Fruit fly (Drosophila melanogaster) whole organism, adult: ENCODE measurements around the gene CG43248.

Experiments
- CG11617 ChIP-seq: fragments of 200-800 bp; sonication (Bioruptor generic); optimal IDR thresholded peaks from 2 replicates; lab custom pipeline; 2017; ENCODE audit warnings: mild to moderate bottlenecking, missing biosample characterization, missing genetic modification reagents, missing genetic modification characterization
- CG12768 ChIP-seq: fragments of 200-800 bp; sonication (Bioruptor generic); optimal IDR thresholded peaks from 2 replicates; lab custom pipeline; 2017; ENCODE audit warnings: missing biosample characterization, missing genetic modification characterization, mild to moderate bottlenecking, moderate library complexity, missing genetic modification reagents
- CG14711 ChIP-seq: fragments of 200-800 bp; sonication (Bioruptor generic); optimal IDR thresholded peaks from 2 replicates; lab custom pipeline; 2018; ENCODE audit warnings: missing biosample characterization, mild to moderate bottlenecking, missing genetic modification characterization, moderate library complexity
- CG1620 ChIP-seq: fragments of 200-800 bp; sonication (Bioruptor generic); optimal IDR thresholded peaks from 2 replicates; lab custom pipeline; 2016; ENCODE audit warnings: missing biosample characterization, missing genetic modification characterization
- CG33017 ChIP-seq: fragments of 200-800 bp; sonication (Bioruptor generic); optimal IDR thresholded peaks from 2 replicates; lab custom pipeline; 2018; ENCODE audit warnings: missing biosample characterization, mild to moderate bottlenecking, missing genetic modification characterization, moderate library complexity
- CG5204 ChIP-seq: fragments of 200-800 bp; sonication (Bioruptor generic); optimal IDR thresholded peaks from 2 replicates; lab custom pipeline; 2016; ENCODE audit warnings: missing biosample characterization, missing genetic modification characterization
- CG7045 ChIP-seq: fragments of 200-800 bp; sonication (Bioruptor generic); optimal IDR thresholded peaks from 2 replicates; lab custom pipeline; 2017; ENCODE audit warnings: missing biosample characterization, mild to moderate bottlenecking, missing genetic modification characterization
- CG7101 ChIP-seq: fragments of 200-800 bp; sonication (Bioruptor generic); optimal IDR thresholded peaks from 2 replicates; lab custom pipeline; 2018; ENCODE audit warnings: missing biosample characterization, mild to moderate bottlenecking, missing genetic modification characterization, moderate library complexity
- Clk ChIP-seq: fragments of 200-800 bp; sonication (Bioruptor generic); optimal IDR thresholded peaks from 2 replicates; lab custom pipeline; 2017; ENCODE audit warnings: missing biosample characterization, missing genetic modification characterization
- Crg-1 ChIP-seq: fragments of 200-800 bp; sonication (Bioruptor generic); optimal IDR thresholded peaks from 2 replicates; lab custom pipeline; 2016; ENCODE audit warnings: missing biosample characterization, missing genetic modification characterization
- Hr96 ChIP-seq: fragments of 200-800 bp; sonication (Bioruptor generic); optimal IDR thresholded peaks from 2 replicates; lab custom pipeline; 2016; ENCODE audit warnings: missing biosample characterization, missing genetic modification characterization
- Mnt ChIP-seq: fragments of 200-800 bp; sonication (Bioruptor generic); optimal IDR thresholded peaks from 2 replicates; lab custom pipeline; 2016; ENCODE audit warnings: missing biosample characterization, mild to moderate bottlenecking, missing genetic modification characterization
- bab1 ChIP-seq: fragments of 200-800 bp; sonication (Bioruptor generic); optimal IDR thresholded peaks from 3 replicates; lab custom pipeline; 2019; ENCODE audit warnings: missing biosample characterization, mild to moderate bottlenecking, missing genetic modification characterization, moderate library complexity
- cic ChIP-seq: fragments of 200-800 bp; sonication (Bioruptor generic); optimal IDR thresholded peaks from 2 replicates; lab custom pipeline; 2017; ENCODE audit warnings: missing biosample characterization, mild to moderate bottlenecking, missing genetic modification characterization, moderate library complexity
- cnc ChIP-seq, 2 experiments: fragments of >200 bp; optimal IDR thresholded peaks; 2 replicates each; lab custom pipeline; 2017
- kay ChIP-seq: fragments of 200-800 bp; sonication (Bioruptor generic); peaks from one replicate; lab custom pipeline; 2016; ENCODE audit warnings: missing biosample characterization, missing genetic modification characterization, borderline replicate concordance
- ovo ChIP-seq: fragments of 200-800 bp; sonication (Bioruptor generic); optimal IDR thresholded peaks from 2 replicates; lab custom pipeline; 2016; ENCODE audit warnings: missing biosample characterization, missing genetic modification characterization
- pad ChIP-seq: fragments of 200-800 bp; sonication (Bioruptor generic); optimal IDR thresholded peaks from 3 replicates; lab custom pipeline; 2017; ENCODE audit warnings: missing biosample characterization, missing genetic modification characterization, mild to moderate bottlenecking, moderate library complexity, missing genetic modification reagents
- tj ChIP-seq: fragments of 200-800 bp; sonication (Bioruptor generic); optimal IDR thresholded peaks from 3 replicates; lab custom pipeline; 2017; ENCODE audit warnings: missing biosample characterization, mild to moderate bottlenecking, missing genetic modification characterization, moderate library complexity
- toe ChIP-seq: fragments of 200-800 bp; sonication (Bioruptor generic); optimal IDR thresholded peaks from 2 replicates; lab custom pipeline; 2016; ENCODE audit warnings: missing biosample characterization, missing genetic modification characterization

CG43248 gene

DNA sequence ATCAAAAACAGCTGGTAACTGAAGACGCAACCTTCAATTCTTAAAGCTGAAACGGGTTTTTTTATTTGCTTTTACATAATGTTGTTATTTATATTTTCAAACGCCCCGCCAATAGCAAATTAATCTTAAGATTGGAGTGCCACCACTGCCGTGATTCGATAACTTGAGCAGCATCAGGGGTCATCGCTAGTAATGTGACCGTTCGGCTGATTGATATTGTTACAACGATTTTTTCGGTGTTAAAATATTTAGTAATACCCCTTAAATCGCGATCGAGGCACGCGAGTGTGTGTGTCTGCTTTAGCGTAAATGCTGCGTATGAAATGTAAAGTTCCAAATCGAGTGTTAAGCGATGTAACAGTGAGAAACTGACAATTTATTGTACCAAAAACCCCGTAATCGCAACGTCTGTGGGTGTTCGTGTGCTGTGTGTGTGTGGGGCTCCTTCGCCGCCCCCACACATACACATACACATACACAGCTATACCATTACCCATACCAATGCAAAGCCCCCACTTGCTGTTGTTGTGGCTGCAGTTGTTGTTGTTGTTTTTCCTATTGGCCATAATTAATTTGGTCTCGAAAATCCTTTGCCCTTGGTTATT is 34.7 kb upstream of the CG43248 start, which contains the start of gene dop:
dop (plus strand) TSS at position 185 of the 605 bp plus-strand sequence.
- TF ChIP-seq CG7045: no peak
- no peak for TF ChIP-seq CG33017
- no peak for TF ChIP-seq CG11617 (GFP tag; lab: Kevin White, UChicago)
- TF ChIP-seq cic (GFP tag; lab: Kevin White, UChicago): no peak
- no peak for TF ChIP-seq CG12768 (GFP tag; lab: Kevin White, UChicago)
- TF ChIP-seq pad (GFP tag; lab: Kevin White, UChicago): peak; percentile 52
- peak; percentile 6 for TF ChIP-seq Mnt
- peak; percentile 69 for TF ChIP-seq toe
- TF ChIP-seq ovo: no peak
- TF ChIP-seq bab1 (GFP tag; lab: Kevin White, UChicago): peak; percentile 26
- TF ChIP-seq kay (GFP tag; lab: Kevin White, UChicago): peak; percentile 13
- TF ChIP-seq cnc (optimal IDR thresholded peaks at IDR 0.05; lab: Kevin White, UChicago): no peak
- peak; percentile 53 for TF ChIP-seq Hr96 (GFP tag; lab: Kevin White, UChicago)
- TF ChIP-seq CG1620 (GFP tag; lab: Kevin White, UChicago): no peak
- TF ChIP-seq Crg-1 (GFP tag; lab: Kevin White, UChicago): peak; percentile 48
- no peak for TF ChIP-seq CG5204 (GFP tag; lab: Kevin White, UChicago)
- no peak for TF ChIP-seq Clk (GFP tag; lab: Kevin White, UChicago)
- peak; percentile 9 for TF ChIP-seq CG14711
- TF ChIP-seq tj (GFP tag; lab: Kevin White, UChicago): no peak
- no peak for TF ChIP-seq CG7101 (tag; lab: Kevin White, UChicago)

DNA sequence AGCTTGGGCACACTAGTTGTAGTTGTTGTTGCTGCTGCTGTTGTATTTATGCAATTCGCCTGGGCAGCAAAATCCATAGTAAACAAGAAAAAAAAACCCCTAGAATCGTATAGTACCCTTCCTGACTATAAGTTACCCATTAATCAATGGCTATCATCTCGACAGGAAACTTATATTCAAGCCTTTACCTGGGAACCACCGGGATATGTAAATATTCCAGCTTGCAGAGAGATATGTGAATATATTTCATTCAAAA is 32.5 kb upstream of the CG43248 start:
- TF ChIP-seq CG7045 (no peak), CG1620 (GFP tag; lab: Kevin White, UChicago) (no peak), toe (no peak), tj (GFP tag; lab: Kevin White, UChicago) (peak; percentile 56), ovo (no peak), cic (GFP tag; lab: Kevin White, UChicago) (no peak), kay (GFP tag; lab: Kevin White, UChicago) (no peak), Hr96 (GFP tag; lab: Kevin White, UChicago) (no peak)

DNA sequence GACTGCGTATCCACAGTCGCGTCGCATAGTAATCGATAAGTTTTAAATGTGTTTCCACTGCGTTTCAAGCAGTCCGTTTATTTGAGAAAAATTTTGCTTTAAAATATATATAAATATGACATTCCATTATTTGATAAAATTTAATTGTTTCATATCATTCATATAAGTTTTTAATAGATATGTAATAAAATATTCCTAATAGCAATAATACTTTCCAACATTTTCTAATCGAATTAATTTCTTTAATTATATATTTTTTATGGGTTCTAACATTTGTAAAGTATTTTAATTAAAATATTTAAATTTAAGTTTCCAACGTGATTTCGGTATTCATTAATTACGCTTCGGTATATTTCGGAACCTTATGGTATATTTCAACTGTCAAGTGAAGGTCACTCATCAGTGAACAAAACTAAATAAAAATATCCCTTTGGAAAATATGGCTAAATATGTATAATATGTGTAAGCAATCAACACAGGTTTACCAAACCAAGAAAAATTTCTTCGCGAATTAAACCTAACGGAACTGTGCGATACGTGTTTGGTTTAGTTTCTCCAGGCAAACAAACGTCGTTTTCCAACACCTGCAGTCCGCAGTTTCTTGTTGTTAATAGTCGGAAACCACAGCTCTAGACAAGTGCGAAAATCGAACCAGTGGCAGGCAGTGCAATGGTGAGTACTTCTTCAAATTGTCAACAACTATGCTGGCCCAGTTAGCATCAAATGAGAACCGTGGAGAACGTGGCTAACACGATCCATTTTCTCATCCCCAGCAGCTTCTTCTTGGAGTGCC is 32.0 kb upstream of the CG43248 start, which contains the start of the genes CG7739 and SCCRO:
CG7739 (minus strand) TSS at position 8 of the 793 bp plus-strand sequence.
SCCRO (plus strand) TSS at position 370 of the 793 bp plus-strand sequence.
- TF ChIP-seq CG5204 (GFP tag; lab: Kevin White, UChicago) (no peak), toe (no peak), Clk (GFP tag; lab: Kevin White, UChicago) (no peak), Mnt (peak; percentile 16), ovo (peak; percentile 39), bab1 (GFP tag; lab: Kevin White, UChicago) (peak; percentile 45), CG33017 (peak; percentile 60), CG7101 (tag; lab: Kevin White, UChicago) (peak; percentile 75), kay (GFP tag; lab: Kevin White, UChicago) (peak; percentile 94), Crg-1 (GFP tag; lab: Kevin White, UChicago) (peak; percentile 3), CG14711 (peak; percentile 63), cnc (optimal IDR thresholded peaks at IDR 0.05; lab: Kevin White, UChicago) (no peak), pad (GFP tag; lab: Kevin White, UChicago) (peak; percentile 6), Hr96 (GFP tag; lab: Kevin White, UChicago) (no peak), CG7045 (peak; percentile 39), CG12768 (GFP tag; lab: Kevin White, UChicago) (no peak), CG1620 (GFP tag; lab: Kevin White, UChicago) (peak; percentile 65), CG11617 (GFP tag; lab: Kevin White, UChicago) (peak; percentile 46), tj (GFP tag; lab: Kevin White, UChicago) (no peak), cic (GFP tag; lab: Kevin White, UChicago) (no peak)

DNA sequence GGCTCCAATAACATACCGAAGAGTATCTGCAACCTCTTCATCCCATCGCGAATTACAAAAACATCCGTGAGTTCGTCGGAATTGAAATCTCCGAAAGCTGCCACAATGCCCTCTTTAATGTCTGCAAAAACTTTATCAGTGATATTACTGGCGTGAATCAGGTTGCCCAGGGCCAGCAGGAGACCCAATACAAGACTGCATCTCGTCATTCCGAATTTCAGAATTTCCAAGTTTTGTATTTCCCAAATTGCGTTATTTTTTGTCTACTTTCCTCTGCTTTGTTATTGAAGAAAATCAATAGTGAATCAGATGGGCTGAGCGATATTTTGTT is 31.4 kb upstream of the CG43248 start:
- TF ChIP-seq CG12768 (GFP tag; lab: Kevin White, UChicago) (no peak), bab1 (GFP tag; lab: Kevin White, UChicago) (no peak), cic (GFP tag; lab: Kevin White, UChicago) (no peak), CG11617 (GFP tag; lab: Kevin White, UChicago) (no peak), CG33017 (no peak), CG1620 (GFP tag; lab: Kevin White, UChicago) (no peak), ovo (no peak), CG7101 (tag; lab: Kevin White, UChicago) (no peak), Crg-1 (GFP tag; lab: Kevin White, UChicago) (no peak), Clk (GFP tag; lab: Kevin White, UChicago) (no peak), CG14711 (no peak), toe (no peak), cnc (optimal IDR thresholded peaks at IDR 0.05; lab: Kevin White, UChicago) (no peak), Hr96 (GFP tag; lab: Kevin White, UChicago) (no peak)

DNA sequence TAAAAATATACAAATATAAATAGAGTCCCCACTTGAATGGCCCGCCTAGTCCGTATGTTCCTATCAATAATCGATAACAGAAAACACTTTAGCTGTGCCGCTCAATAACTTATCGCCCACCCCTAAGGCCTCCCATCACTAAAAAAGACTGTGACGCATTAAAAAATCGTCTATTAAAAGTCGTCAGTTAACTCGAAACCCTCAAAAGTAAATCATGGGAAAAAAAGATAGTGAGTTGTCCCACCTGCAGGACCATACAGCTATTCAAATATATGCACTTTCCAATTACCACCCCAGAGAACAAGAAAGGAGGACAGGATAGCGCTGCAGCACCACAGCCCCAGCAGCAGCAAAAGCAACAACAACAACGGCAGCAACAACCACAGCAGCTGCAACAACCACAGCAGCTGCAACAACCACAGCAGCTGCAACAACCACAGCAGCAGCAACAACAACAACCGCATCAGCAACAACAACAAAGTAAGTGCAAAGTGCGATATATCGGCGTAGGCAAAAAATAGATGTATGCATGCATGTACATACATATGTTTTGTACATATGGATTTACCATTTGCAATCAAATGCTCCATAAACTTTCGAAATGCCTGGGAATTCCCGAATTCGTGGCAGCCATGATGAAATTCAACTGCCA is 22.8 kb upstream of the CG43248 start, which contains the start of gene AGO2:
AGO2 (plus strand) TSS at position 121 of the 652 bp plus-strand sequence.
- peak; percentile 86 for TF ChIP-seq tj (GFP tag; lab: Kevin White, UChicago)
- peak; percentile 14 for TF ChIP-seq CG11617 (GFP tag; lab: Kevin White, UChicago)
- TF ChIP-seq CG14711: peak; percentile 65
- peak; percentile 59 for TF ChIP-seq CG33017
- TF ChIP-seq CG5204 (GFP tag; lab: Kevin White, UChicago): no peak
- no peak for TF ChIP-seq cnc (optimal IDR thresholded peaks at IDR 0.05; lab: Kevin White, UChicago)
- TF ChIP-seq Crg-1 (GFP tag; lab: Kevin White, UChicago): no peak
- TF ChIP-seq pad (GFP tag; lab: Kevin White, UChicago): peak; percentile 94
- no peak for TF ChIP-seq ovo
- TF ChIP-seq CG7101 (tag; lab: Kevin White, UChicago): peak; percentile 45
- TF ChIP-seq CG7045: peak; percentile 27
- TF ChIP-seq toe: no peak
- peak; percentile 95 for TF ChIP-seq kay (GFP tag; lab: Kevin White, UChicago)
- peak; percentile 96 for TF ChIP-seq CG12768 (GFP tag; lab: Kevin White, UChicago)
- no peak for TF ChIP-seq CG1620 (GFP tag; lab: Kevin White, UChicago)
- TF ChIP-seq Mnt: peak; percentile 59
- TF ChIP-seq Hr96 (GFP tag; lab: Kevin White, UChicago): no peak
- TF ChIP-seq cic (GFP tag; lab: Kevin White, UChicago): peak; percentile 72
- peak; percentile 68 for TF ChIP-seq bab1 (GFP tag; lab: Kevin White, UChicago)
- TF ChIP-seq Clk (GFP tag; lab: Kevin White, UChicago): peak; percentile 54
